Worm (Caenorhabditis elegans): Measurements from ENCODE around the gene fipr-4.

DNA sequence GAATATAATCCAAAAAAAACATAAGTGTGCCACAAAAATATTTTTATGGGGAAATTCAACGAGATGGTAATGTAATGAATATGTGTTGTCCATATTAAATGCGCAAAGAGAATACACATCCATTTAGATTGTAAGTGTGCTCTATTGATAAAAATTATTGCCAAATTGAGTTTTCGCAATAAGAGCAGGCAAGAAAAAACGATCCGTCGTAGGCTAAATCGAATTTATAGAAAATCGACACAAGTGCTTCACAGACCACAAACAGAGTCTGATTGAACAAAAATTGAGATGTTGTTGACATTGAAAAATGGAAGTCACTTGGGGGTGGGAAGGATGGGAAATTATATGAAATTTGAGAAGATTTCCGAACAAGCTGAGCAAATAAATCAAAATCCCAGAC is 36.8 kb upstream of the fipr-4 start:
- TF ChIP-seq ama-1 (optimal IDR thresholded peaks at IDR 0.05) (no peak), F13H6.1 (tag; optimal IDR thresholded peaks at IDR 0.05) (no peak), rnt-1 (tag; optimal IDR thresholded peaks at IDR 0.05) (no peak), unc-86 (tag; optimal IDR thresholded peaks at IDR 0.05) (no peak), tbx-2 (tag; optimal IDR thresholded peaks at IDR 0.05) (no peak), ceh-19 (GFP tag; optimal IDR thresholded peaks at IDR 0.05) (peak; percentile 31), odd-2 (tag; optimal IDR thresholded peaks at IDR 0.05) (no peak), che-1 (tag; optimal IDR thresholded peaks at IDR 0.05) (no peak), pha-4 (tag; optimal IDR thresholded peaks at IDR 0.05) (no peak), fkh-10 (GFP tag; optimal IDR thresholded peaks at IDR 0.05) (no peak), ceh-48 (tag; optimal IDR thresholded peaks at IDR 0.05) (no peak), eyg-1 (tag; optimal IDR thresholded peaks at IDR 0.05) (no peak), lim-6 (tag; optimal IDR thresholded peaks at IDR 0.05) (no peak)
